Worm (Caenorhabditis elegans) whole organism, early embryonic: ENCODE data around the gene Y54G11A.2.
A peak's percentile ranks its signal among the peaks of the same experiment; 100 is the strongest.

Source experiments
- B0310.2 ChIP-seq: sonication (generic microtip); optimal IDR thresholded peaks from 2 replicates; lab custom pipeline; 2016; ENCODE audit warnings: mild to moderate bottlenecking, missing genetic modification characterization, missing compliant biosample characterization
- F13C5.2 ChIP-seq: sonication (generic microtip); optimal IDR thresholded peaks from 2 replicates; lab custom pipeline; 2017; ENCODE audit warnings: mild to moderate bottlenecking, missing genetic modification characterization, inconsistent platforms, missing compliant biosample characterization
- aly-1 ChIP-seq: sonication (generic microtip); optimal IDR thresholded peaks from 2 replicates; lab custom pipeline; 2016; ENCODE audit warnings: missing genetic modification characterization, missing compliant biosample characterization
- ama-1 ChIP-seq: fragments of 150-350 bp; optimal IDR thresholded peaks from 2 replicates; lab custom pipeline; 2014
- ceh-13 ChIP-seq: fragments of 200-800 bp; sonication (Bioruptor generic); optimal IDR thresholded peaks from 2 replicates; lab custom pipeline; 2018; ENCODE audit warnings: mild to moderate bottlenecking, missing genetic modification characterization, missing compliant biosample characterization
- ceh-36 ChIP-seq: sonication (generic microtip); optimal IDR thresholded peaks from 2 replicates; lab custom pipeline; 2016; ENCODE audit warnings: missing genetic modification characterization, inconsistent platforms, missing compliant biosample characterization
- ets-7 ChIP-seq: sonication (generic microtip); optimal IDR thresholded peaks from 2 replicates; lab custom pipeline; 2016; ENCODE audit warnings: missing genotype, missing genetic modification characterization, missing compliant biosample characterization
- flt-1 ChIP-seq: fragments of 200-800 bp; sonication (Bioruptor generic); IDR thresholded peaks from 2 replicates; pipeline ENCODE4 v1.3.6; 2022; ENCODE audit warnings: missing genetic modification characterization, missing compliant biosample characterization
- hmbx-1 ChIP-seq: sonication (generic microtip); optimal IDR thresholded peaks from 2 replicates; lab custom pipeline; 2016; ENCODE audit warnings: mild to moderate bottlenecking, missing genetic modification characterization, missing compliant biosample characterization
- hmg-4 ChIP-seq: fragments of 200-800 bp; sonication (Bioruptor generic); optimal IDR thresholded peaks from 2 replicates; lab custom pipeline; 2018; ENCODE audit warnings: mild to moderate bottlenecking, missing genetic modification characterization, missing compliant biosample characterization
- hnd-1 ChIP-seq: sonication (generic microtip); optimal IDR thresholded peaks from 2 replicates; lab custom pipeline; 2016; ENCODE audit warnings: missing genetic modification characterization, missing compliant biosample characterization
- pes-1 ChIP-seq: fragments of 200-800 bp; sonication (Bioruptor generic); IDR thresholded peaks from 2 replicates; pipeline ENCODE4 v1.3.6; 2022; ENCODE audit warnings: missing genetic modification reagents, missing genetic modification characterization, missing compliant biosample characterization
- scrt-1 ChIP-seq: fragments of 200-800 bp; sonication (Bioruptor generic); IDR thresholded peaks from 2 replicates; pipeline ENCODE4 v1.3.6; 2022; ENCODE audit warnings: missing genetic modification characterization, missing compliant biosample characterization
- sea-1 ChIP-seq: fragments of 200-800 bp; sonication (Bioruptor generic); conservative IDR thresholded peaks from 2 replicates; pipeline ENCODE4 v1.3.6; 2022; ENCODE audit warnings: missing genetic modification characterization, missing compliant biosample characterization
- tbx-11 ChIP-seq: fragments of 200-800 bp; sonication (Bioruptor generic); IDR thresholded peaks from 2 replicates; pipeline ENCODE4 v1.3.6; 2022; ENCODE audit warnings: missing genetic modification characterization, missing compliant biosample characterization
- tbx-37 ChIP-seq: fragments of 200-800 bp; sonication (Bioruptor generic); conservative IDR thresholded peaks from 2 replicates; pipeline ENCODE4 v1.3.6; 2022; ENCODE audit warnings: missing genetic modification reagents, missing genetic modification characterization, missing compliant biosample characterization
- tra-4 ChIP-seq: sonication (generic microtip); optimal IDR thresholded peaks from 2 replicates; lab custom pipeline; 2017; ENCODE audit warnings: missing genetic modification characterization, missing compliant biosample characterization

Gene Y54G11A.2

DNA sequence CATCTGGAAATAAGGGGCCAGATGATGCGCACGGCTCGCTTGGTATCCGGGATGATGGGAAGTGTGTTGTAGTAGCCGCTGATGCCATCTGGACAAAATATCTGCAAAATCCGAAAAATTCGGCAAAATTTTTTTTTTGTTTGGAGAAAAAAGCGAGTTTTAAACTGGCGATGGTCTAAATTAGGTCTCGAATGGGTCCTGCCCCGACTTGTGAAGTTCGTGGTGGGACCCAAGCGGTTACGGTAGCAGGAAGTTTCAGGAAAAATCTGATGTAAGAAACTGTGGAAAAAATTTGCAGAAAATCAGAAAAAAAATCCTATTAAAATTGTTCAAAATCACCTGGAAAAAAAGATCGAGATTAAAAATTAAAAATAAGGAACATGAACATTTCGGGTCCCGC, 8.7 kb upstream of the Y54G11A.2 start, which contains the start of gene jmjd-2:
jmjd-2 (minus strand) TSS at position 101 of the 400 bp plus-strand sequence.
- TF ChIP-seq hmbx-1 (no peak), tbx-11 (GFP tag; lab: Robert Waterston, UW) (no peak), ets-7 (tag; lab: Kevin White, UChicago) (no peak), tbx-37 (no peak), scrt-1 (GFP tag; lab: Robert Waterston, UW) (no peak), pes-1 (GFP tag; lab: Robert Waterston, UW) (no peak), hnd-1 (tag; lab: Kevin White, UChicago) (no peak), flt-1 (GFP tag; lab: Robert Waterston, UW) (no peak), hmg-4 (GFP tag; lab: Kevin White, UChicago) (no peak), ceh-13 (GFP tag; lab: Kevin White, UChicago) (no peak)

DNA sequence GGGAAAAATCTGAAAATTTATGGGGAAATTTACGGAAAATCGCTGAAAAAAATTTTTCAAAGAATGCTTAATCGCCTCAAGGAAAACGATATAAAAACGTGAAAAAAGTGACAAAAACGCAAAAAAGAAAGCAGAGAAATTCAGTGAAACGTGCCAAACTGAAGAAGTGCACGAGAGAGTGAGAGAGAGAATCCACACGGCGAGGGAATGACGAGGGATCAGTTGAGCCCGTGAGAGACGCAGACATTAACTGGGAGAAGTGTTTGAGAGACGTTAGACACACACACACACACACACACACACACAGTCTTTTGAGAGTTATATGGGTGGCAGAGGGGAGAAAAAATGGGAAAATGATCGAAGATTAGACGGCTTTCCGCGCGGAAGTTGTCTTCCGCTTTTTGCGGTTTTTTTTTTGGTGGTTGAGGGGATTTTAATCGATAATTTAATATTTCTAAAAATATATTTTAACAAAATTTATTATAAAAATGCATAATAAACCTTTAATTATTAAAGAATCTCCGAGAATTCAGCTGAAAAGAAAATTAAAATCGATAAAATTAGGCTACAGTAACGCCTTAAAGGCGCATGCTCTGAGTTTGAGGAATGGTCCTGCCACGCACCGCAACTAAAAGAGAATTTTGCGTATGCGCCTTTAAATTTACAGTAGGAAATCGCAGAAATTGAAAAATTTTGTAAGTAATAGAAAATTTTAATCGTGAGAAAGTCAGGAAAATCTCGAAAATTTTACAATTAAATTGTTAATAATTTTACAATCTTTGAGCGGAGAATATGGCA, 7.5 kb upstream of the Y54G11A.2 start:
- TF ChIP-seq sea-1 (GFP tag; lab: Robert Waterston, UW) (no peak), ets-7 (tag; lab: Kevin White, UChicago) (no peak), ceh-13 (GFP tag; lab: Kevin White, UChicago) (no peak), tbx-11 (GFP tag; lab: Robert Waterston, UW) (no peak), flt-1 (GFP tag; lab: Robert Waterston, UW) (no peak), B0310.2 (tag; lab: Kevin White, UChicago) (no peak), ceh-36 (tag; lab: Kevin White, UChicago) (no peak), F13C5.2 (tag; lab: Kevin White, UChicago) (no peak), pes-1 (GFP tag; lab: Robert Waterston, UW) (no peak), scrt-1 (GFP tag; lab: Robert Waterston, UW) (no peak), tra-4 (tag; lab: Kevin White, UChicago) (no peak), hnd-1 (tag; lab: Kevin White, UChicago) (no peak), aly-1 (no peak)

ce11 chrII:14247227-14247626, 4.9 kb upstream of the Y54G11A.2 start:
- TF ChIP-seq ets-7 (tag; lab: Kevin White, UChicago): no peak
- no peak for TF ChIP-seq hmbx-1
- TF ChIP-seq aly-1: no peak
- no peak for TF ChIP-seq hmg-4 (GFP tag; lab: Kevin White, UChicago)
- no peak for TF ChIP-seq ama-1 (lab: Kevin White, UChicago)
- no peak for TF ChIP-seq B0310.2 (tag; lab: Kevin White, UChicago)
- no peak for TF ChIP-seq F13C5.2 (tag; lab: Kevin White, UChicago)
- no peak for TF ChIP-seq tra-4 (tag; lab: Kevin White, UChicago)
- no peak for TF ChIP-seq ceh-13 (GFP tag; lab: Kevin White, UChicago)
- no peak for TF ChIP-seq ceh-36 (tag; lab: Kevin White, UChicago)
- no peak for TF ChIP-seq scrt-1 (GFP tag; lab: Robert Waterston, UW)
- no peak for TF ChIP-seq sea-1 (GFP tag; lab: Robert Waterston, UW)
- TF ChIP-seq pes-1 (GFP tag; lab: Robert Waterston, UW): no peak
- no peak for TF ChIP-seq flt-1 (GFP tag; lab: Robert Waterston, UW)

DNA sequence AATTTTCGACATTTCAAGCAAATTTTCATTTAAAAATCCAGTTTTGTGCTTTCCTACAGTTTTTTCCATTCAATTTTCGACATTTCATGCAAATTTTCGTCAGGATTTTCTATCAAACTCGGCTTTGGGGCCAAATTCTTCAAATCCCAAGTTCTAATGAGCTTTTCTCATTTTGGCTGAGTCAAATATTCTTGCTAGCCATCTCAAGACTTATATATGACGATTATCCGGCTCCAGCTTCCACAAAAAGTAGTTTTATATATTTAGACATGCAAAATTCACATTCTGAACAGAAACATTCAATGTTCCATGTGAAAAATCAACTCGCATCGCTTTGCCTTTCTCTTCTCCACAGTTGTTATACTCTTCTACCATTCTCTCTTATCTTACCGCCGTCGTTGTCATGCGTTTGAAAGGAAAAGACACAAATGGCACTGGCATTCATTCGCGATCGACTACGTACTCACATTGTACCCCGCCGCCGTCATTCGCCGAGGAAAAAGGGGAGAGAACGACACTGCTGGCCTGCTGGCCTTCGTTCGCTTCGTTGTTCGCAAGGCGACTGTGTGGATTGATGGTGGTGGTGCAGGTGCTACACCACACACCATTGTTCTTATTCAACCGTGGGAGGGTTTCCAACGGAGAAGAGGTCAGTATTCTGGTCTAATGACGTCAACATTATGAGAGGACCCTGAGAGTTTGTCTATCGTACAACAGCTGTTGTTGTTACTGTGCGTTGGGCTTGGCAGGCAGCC, 4.2 kb upstream of the Y54G11A.2 start:
- TF ChIP-seq pes-1 (GFP tag; lab: Robert Waterston, UW) (0 out of 2 replicates have a peak, but pooled peaks have one; percentile 15), hmg-4 (GFP tag; lab: Kevin White, UChicago) (peak; percentile 94), tra-4 (tag; lab: Kevin White, UChicago) (no peak), tbx-11 (GFP tag; lab: Robert Waterston, UW) (0 out of 2 replicates have a peak, but pooled peaks have one; percentile 32), aly-1 (peak; percentile 15), sea-1 (GFP tag; lab: Robert Waterston, UW) (peak; percentile 64; the same call in 1 of the 2 replicates), B0310.2 (tag; lab: Kevin White, UChicago) (no peak)

- TF ChIP-seq ama-1 (lab: Kevin White, UChicago) (peak; percentile 95), hmg-4 (GFP tag; lab: Kevin White, UChicago) (peak; percentile 76), ets-7 (tag; lab: Kevin White, UChicago) (peak; percentile 20), aly-1 (peak; percentile 70), hnd-1 (tag; lab: Kevin White, UChicago) (no peak), tbx-37 (no peak), hmbx-1 (no peak), B0310.2 (tag; lab: Kevin White, UChicago) (no peak), pes-1 (GFP tag; lab: Robert Waterston, UW) (peak; percentile 61), sea-1 (GFP tag; lab: Robert Waterston, UW) (no peak; the same call in 1 of the 2 replicates), tbx-11 (GFP tag; lab: Robert Waterston, UW) (0 out of 2 replicates have a peak, but pooled peaks have one; percentile 22), flt-1 (GFP tag; lab: Robert Waterston, UW) (peak; percentile 73), ceh-36 (tag; lab: Kevin White, UChicago) (peak; percentile 14)
These were observed 2.7 kb upstream of the Y54G11A.2 start for ce11 chrII:14249489-14249888.

DNA sequence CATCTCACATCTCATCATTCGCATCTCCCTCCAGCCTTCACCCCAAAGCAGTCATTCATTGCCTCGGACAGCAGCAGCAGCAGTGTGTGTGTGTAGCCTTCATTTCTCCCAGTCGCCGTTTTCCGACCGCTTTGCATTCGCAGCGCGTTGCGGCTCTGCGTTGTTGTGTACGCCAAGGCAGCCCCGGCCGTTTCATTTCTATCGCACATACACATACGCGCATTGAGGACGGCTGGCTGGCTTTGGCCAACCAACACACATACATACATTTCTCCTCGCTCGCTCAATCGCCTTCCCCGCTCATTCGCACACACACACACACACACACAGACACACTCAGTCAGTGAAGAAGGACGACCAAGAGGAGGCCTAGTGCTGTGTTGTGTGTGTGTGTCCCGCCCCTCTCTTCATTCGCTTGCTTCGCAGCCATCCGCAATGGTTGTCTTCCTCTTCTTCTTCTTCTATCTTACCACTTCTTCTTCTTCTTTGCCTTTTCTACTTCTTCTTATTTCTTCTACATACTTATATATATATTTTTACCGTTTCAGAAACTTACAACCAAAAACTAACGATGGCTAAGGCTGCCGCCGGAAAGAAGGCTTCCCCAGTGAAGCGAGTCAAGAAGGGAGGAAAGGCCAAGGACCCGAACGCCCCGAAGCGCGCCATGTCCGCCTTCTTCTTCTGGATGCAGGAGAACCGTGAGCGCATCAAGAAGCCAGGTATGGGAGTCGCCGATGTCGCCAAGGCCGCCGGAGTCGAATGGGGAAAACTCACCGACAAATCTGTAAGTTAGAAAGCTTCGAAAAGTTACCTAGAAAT, 1.8 kb upstream of the Y54G11A.2 start, which contains the start of gene hmg-1.1:
hmg-1.1 (plus strand) TSS at position 549 of the 819 bp plus-strand sequence.
- TF ChIP-seq tbx-37: no peak; the same call in 1 of the 2 replicates
- TF ChIP-seq ama-1 (lab: Kevin White, UChicago): peak; percentile 86
- TF ChIP-seq flt-1 (GFP tag; lab: Robert Waterston, UW): peak; percentile 19; the same call in 1 of the 2 replicates
- peak; percentile 17 for TF ChIP-seq ceh-36 (tag; lab: Kevin White, UChicago)
- peak; percentile 82 for TF ChIP-seq F13C5.2 (tag; lab: Kevin White, UChicago)
- no peak for TF ChIP-seq ets-7 (tag; lab: Kevin White, UChicago)
- peak; percentile 21 for TF ChIP-seq aly-1
- TF ChIP-seq pes-1 (GFP tag; lab: Robert Waterston, UW): peak; percentile 55; the same call in 1 of the 2 replicates
- no peak for TF ChIP-seq B0310.2 (tag; lab: Kevin White, UChicago)
- no peak for TF ChIP-seq tra-4 (tag; lab: Kevin White, UChicago)
- no peak for TF ChIP-seq scrt-1 (GFP tag; lab: Robert Waterston, UW)
- no peak for TF ChIP-seq hnd-1 (tag; lab: Kevin White, UChicago)
- peak; percentile 97 for TF ChIP-seq hmg-4 (GFP tag; lab: Kevin White, UChicago)
- TF ChIP-seq ceh-13 (GFP tag; lab: Kevin White, UChicago): peak; percentile 33
- TF ChIP-seq tbx-11 (GFP tag; lab: Robert Waterston, UW): peak; percentile 48; the same call in 1 of the 2 replicates
- TF ChIP-seq sea-1 (GFP tag; lab: Robert Waterston, UW): peak; percentile 78
- no peak for TF ChIP-seq hmbx-1
